Fruit fly (Drosophila melanogaster) whole organism, embryonic: Measurements from ENCODE around the gene cher.

Experiments
- Abd-B ChIP-seq: fragments of 200-800 bp; sonication (Bioruptor generic); optimal IDR thresholded peaks from 2 replicates; lab custom pipeline; 2018; ENCODE audit warnings: missing biosample characterization, mild to moderate bottlenecking, missing genetic modification characterization, moderate library complexity
- Antp ChIP-seq: fragments of 200-800 bp; sonication (Bioruptor generic); optimal IDR thresholded peaks from 3 replicates; lab custom pipeline; 2016; ENCODE audit warnings: missing biosample characterization, missing genetic modification characterization
- Bteb2 ChIP-seq: fragments of 200-800 bp; sonication (Bioruptor generic); optimal IDR thresholded peaks from 2 replicates; lab custom pipeline; 2016; ENCODE audit warnings: missing biosample characterization, missing genetic modification characterization
- CG12104 ChIP-seq: fragments of 200-800 bp; sonication (Bioruptor generic); optimal IDR thresholded peaks from 3 replicates; lab custom pipeline; 2016; ENCODE audit warnings: missing biosample characterization, missing genetic modification characterization
- CG12769 ChIP-seq: fragments of 200-800 bp; sonication (Bioruptor generic); optimal IDR thresholded peaks from 2 replicates; lab custom pipeline; 2019; ENCODE audit warnings: missing biosample characterization, mild to moderate bottlenecking, missing genetic modification characterization, moderate library complexity
- CG12942 ChIP-seq: fragments of 200-800 bp; sonication (Bioruptor generic); optimal IDR thresholded peaks from 3 replicates; lab custom pipeline; 2016; ENCODE audit warnings: missing biosample characterization, missing genetic modification characterization
- CG13296 ChIP-seq: fragments of 200-800 bp; sonication (Bioruptor generic); optimal IDR thresholded peaks from 3 replicates; lab custom pipeline; 2018; ENCODE audit warnings: missing biosample characterization, mild to moderate bottlenecking, missing genetic modification characterization
- CG13775 ChIP-seq: fragments of 200-800 bp; sonication (Bioruptor generic); optimal IDR thresholded peaks from 3 replicates; lab custom pipeline; 2017; ENCODE audit warnings: missing biosample characterization, mild to moderate bottlenecking, missing genetic modification characterization
- CG14965 ChIP-seq: fragments of 200-800 bp; sonication (Bioruptor generic); optimal IDR thresholded peaks from 2 replicates; lab custom pipeline; 2016; ENCODE audit warnings: missing biosample characterization, missing genetic modification characterization, borderline replicate concordance
- CG1529 ChIP-seq: fragments of 200-800 bp; sonication (Bioruptor generic); optimal IDR thresholded peaks from 3 replicates; lab custom pipeline; 2018; ENCODE audit warnings: missing biosample characterization, missing genetic modification characterization
- CG17385 ChIP-seq: fragments of 200-800 bp; sonication (Bioruptor generic); optimal IDR thresholded peaks from 3 replicates; lab custom pipeline; 2018; ENCODE audit warnings: missing biosample characterization, mild to moderate bottlenecking, missing genetic modification characterization
- CG17802 ChIP-seq: fragments of 200-800 bp; sonication (Bioruptor generic); optimal IDR thresholded peaks from 2 replicates; lab custom pipeline; 2018; ENCODE audit warnings: missing biosample characterization, mild to moderate bottlenecking, missing genetic modification characterization, moderate library complexity
- CG2712 ChIP-seq: fragments of 200-800 bp; optimal IDR thresholded peaks from 3 replicates; lab custom pipeline; 2019; ENCODE audit warnings: missing biosample characterization, mild to moderate bottlenecking, missing genetic modification characterization, moderate library complexity
- CG30431 ChIP-seq: fragments of 200-800 bp; sonication (Bioruptor generic); optimal IDR thresholded peaks from 2 replicates; lab custom pipeline; 2017; ENCODE audit warnings: missing biosample characterization, missing genetic modification characterization
- CG33557 ChIP-seq: fragments of 200-800 bp; sonication (Bioruptor generic); optimal IDR thresholded peaks from 2 replicates; lab custom pipeline; 2019; ENCODE audit warnings: missing biosample characterization, mild to moderate bottlenecking, missing genetic modification characterization, moderate library complexity
- CG4360 ChIP-seq: fragments of 200-800 bp; sonication (Bioruptor generic); IDR thresholded peaks from 2 replicates; pipeline ENCODE4 v1.3.6; 2022; ENCODE audit warnings: missing biosample characterization, missing genetic modification characterization
- CG5245 ChIP-seq: fragments of 200-800 bp; sonication (Bioruptor generic); optimal IDR thresholded peaks from 3 replicates; lab custom pipeline; 2016; ENCODE audit warnings: missing biosample characterization, missing genetic modification characterization
- CG6765 ChIP-seq: fragments of 200-800 bp; sonication (Bioruptor generic); optimal IDR thresholded peaks from 3 replicates; lab custom pipeline; 2017; ENCODE audit warnings: missing biosample characterization, mild to moderate bottlenecking, missing genetic modification characterization
- CG8765 ChIP-seq: fragments of 200-800 bp; sonication (Bioruptor generic); IDR thresholded peaks from 2 replicates; pipeline ENCODE4 v1.3.6; 2022; ENCODE audit warnings: missing biosample characterization, missing genetic modification characterization
- CG9727 ChIP-seq: fragments of 200-800 bp; sonication (Bioruptor generic); optimal IDR thresholded peaks from 3 replicates; lab custom pipeline; 2017; ENCODE audit warnings: missing biosample characterization, mild to moderate bottlenecking, missing genetic modification characterization
- CkIIα-i1 ChIP-seq: fragments of 200-800 bp; sonication (Bioruptor generic); IDR thresholded peaks from 2 replicates; pipeline ENCODE4 v1.3.6; 2022; ENCODE audit warnings: missing biosample characterization, missing genetic modification characterization
- CoRest ChIP-seq: fragments of 200-800 bp; sonication (Bioruptor generic); optimal IDR thresholded peaks from 3 replicates; lab custom pipeline; 2018; ENCODE audit warnings: missing biosample characterization, mild to moderate bottlenecking, missing genetic modification characterization, moderate library complexity
- Dip2 ChIP-seq: fragments of 200-800 bp; sonication (Bioruptor generic); IDR thresholded peaks from 2 replicates; pipeline ENCODE4 v1.3.6; 2022; ENCODE audit warnings: missing biosample characterization, missing genetic modification characterization
- Hey ChIP-seq: fragments of 200-800 bp; sonication (Bioruptor generic); optimal IDR thresholded peaks from 3 replicates; lab custom pipeline; 2018; ENCODE audit warnings: missing biosample characterization, mild to moderate bottlenecking, missing genetic modification characterization
- Hmx ChIP-seq: fragments of 200-800 bp; sonication (Bioruptor generic); optimal IDR thresholded peaks from 2 replicates; lab custom pipeline; 2016; ENCODE audit warnings: missing biosample characterization, missing genetic modification characterization
- Lhr ChIP-seq: fragments of 200-800 bp; sonication (Bioruptor generic); optimal IDR thresholded peaks from 3 replicates; lab custom pipeline; 2017; ENCODE audit warnings: mild to moderate bottlenecking, missing biosample characterization, missing genetic modification reagents, missing genetic modification characterization
- MESR4 ChIP-seq: fragments of 200-800 bp; sonication (Bioruptor generic); optimal IDR thresholded peaks from 2 replicates; lab custom pipeline; 2018; ENCODE audit warnings: missing biosample characterization, mild to moderate bottlenecking, missing genetic modification characterization, moderate library complexity
- NfI ChIP-seq: fragments of 200-800 bp; sonication (Bioruptor generic); optimal IDR thresholded peaks from 3 replicates; lab custom pipeline; 2018; ENCODE audit warnings: missing biosample characterization, mild to moderate bottlenecking, missing genetic modification characterization, moderate library complexity
- Poxn ChIP-seq: fragments of 200-800 bp; sonication (Bioruptor generic); IDR thresholded peaks from 2 replicates; pipeline ENCODE4 v1.3.6; 2022; ENCODE audit warnings: missing biosample characterization, missing genetic modification characterization
- ab ChIP-seq: fragments of 200-800 bp; sonication (Bioruptor generic); optimal IDR thresholded peaks from 2 replicates; lab custom pipeline; 2016; ENCODE audit warnings: missing biosample characterization, missing genetic modification characterization
- bcd ChIP-seq: fragments of 200-800 bp; sonication (Bioruptor generic); optimal IDR thresholded peaks from 2 replicates; lab custom pipeline; 2017; ENCODE audit warnings: missing biosample characterization, mild to moderate bottlenecking, missing genetic modification characterization
- bigmax ChIP-seq: fragments of 200-800 bp; sonication (Bioruptor generic); optimal IDR thresholded peaks from 2 replicates; lab custom pipeline; 2018; ENCODE audit warnings: missing biosample characterization, mild to moderate bottlenecking, missing genetic modification characterization
- br ChIP-seq: fragments of >200 bp; optimal IDR thresholded peaks from 2 replicates; lab custom pipeline; 2017
- btn ChIP-seq: fragments of 200-800 bp; sonication (Bioruptor generic); optimal IDR thresholded peaks from 2 replicates; lab custom pipeline; 2016; ENCODE audit warnings: missing biosample characterization, missing genetic modification characterization
- fru ChIP-seq: fragments of >200 bp; optimal IDR thresholded peaks from 2 replicates; lab custom pipeline; 2017
- fu2 ChIP-seq: fragments of 200-800 bp; sonication (Bioruptor generic); optimal IDR thresholded peaks from 2 replicates; lab custom pipeline; 2016; ENCODE audit warnings: missing biosample characterization, missing genetic modification characterization
- jumu ChIP-seq: fragments of 200-800 bp; sonication (Bioruptor generic); optimal IDR thresholded peaks from 3 replicates; lab custom pipeline; 2016; ENCODE audit warnings: missing biosample characterization, missing genetic modification characterization
- klu ChIP-seq: fragments of 200-800 bp; sonication (Bioruptor generic); IDR thresholded peaks from 2 replicates; pipeline ENCODE4 v1.3.6; 2022; ENCODE audit warnings: missing biosample characterization, missing genetic modification characterization
- lbe ChIP-seq: fragments of 200-800 bp; sonication (Bioruptor generic); optimal IDR thresholded peaks from 2 replicates; lab custom pipeline; 2016; ENCODE audit warnings: missing biosample characterization, mild to moderate bottlenecking, missing genetic modification characterization
- onecut ChIP-seq: fragments of 200-800 bp; sonication (Bioruptor generic); IDR thresholded peaks from 2 replicates; pipeline ENCODE4 v1.3.6; 2022; ENCODE audit warnings: missing biosample characterization, missing genetic modification characterization
- org-1 ChIP-seq: fragments of 200-800 bp; sonication (Bioruptor generic); optimal IDR thresholded peaks from 2 replicates; lab custom pipeline; 2017; ENCODE audit warnings: missing biosample characterization, missing genetic modification characterization
- p53 ChIP-seq: fragments of 200-800 bp; sonication (Bioruptor generic); optimal IDR thresholded peaks from 2 replicates; lab custom pipeline; 2016; ENCODE audit warnings: missing biosample characterization, missing genetic modification characterization
- pho ChIP-seq: fragments of 200-800 bp; sonication (Bioruptor generic); optimal IDR thresholded peaks from 2 replicates; lab custom pipeline; 2016; ENCODE audit warnings: missing biosample characterization, missing genetic modification characterization
- phol ChIP-seq: fragments of 200-800 bp; sonication (Bioruptor generic); optimal IDR thresholded peaks from 3 replicates; lab custom pipeline; 2018; ENCODE audit warnings: missing biosample characterization, mild to moderate bottlenecking, missing genetic modification characterization, moderate library complexity
- sim ChIP-seq: fragments of 200-800 bp; sonication (Bioruptor generic); IDR thresholded peaks from 2 replicates; pipeline ENCODE4 v1.3.6; 2022; ENCODE audit warnings: missing biosample characterization, missing genetic modification characterization
- sna ChIP-seq: fragments of 200-800 bp; sonication (Bioruptor generic); IDR thresholded peaks from 2 replicates; pipeline ENCODE4 v1.3.6; 2022; ENCODE audit warnings: missing biosample characterization, missing genetic modification characterization; ENCODE audit not compliant: partially characterized antibody
- sr ChIP-seq: fragments of 200-800 bp; sonication (Bioruptor generic); IDR thresholded peaks from 3 replicates; pipeline ENCODE4 v1.3.6; 2022; ENCODE audit warnings: missing biosample characterization, missing genetic modification characterization
- tap ChIP-seq: fragments of 200-800 bp; optimal IDR thresholded peaks from 3 replicates; lab custom pipeline; 2019; ENCODE audit warnings: missing biosample characterization, mild to moderate bottlenecking, missing genetic modification characterization, moderate library complexity
- ttk ChIP-seq: fragments of 200-800 bp; sonication (Bioruptor generic); IDR thresholded peaks from 2 replicates; pipeline ENCODE4 v2.1.2; 2022; ENCODE audit warnings: missing biosample characterization, missing genetic modification characterization
- wek ChIP-seq: fragments of 200-800 bp; sonication (Bioruptor generic); optimal IDR thresholded peaks from 3 replicates; lab custom pipeline; 2018; ENCODE audit warnings: missing biosample characterization, mild to moderate bottlenecking, missing genetic modification characterization, moderate library complexity
- z ChIP-seq: fragments of 200-800 bp; sonication (Bioruptor generic); IDR thresholded peaks from 3 replicates; pipeline ENCODE4 v1.3.6; 2022; ENCODE audit warnings: missing biosample characterization, missing genetic modification characterization

cher gene

DNA sequence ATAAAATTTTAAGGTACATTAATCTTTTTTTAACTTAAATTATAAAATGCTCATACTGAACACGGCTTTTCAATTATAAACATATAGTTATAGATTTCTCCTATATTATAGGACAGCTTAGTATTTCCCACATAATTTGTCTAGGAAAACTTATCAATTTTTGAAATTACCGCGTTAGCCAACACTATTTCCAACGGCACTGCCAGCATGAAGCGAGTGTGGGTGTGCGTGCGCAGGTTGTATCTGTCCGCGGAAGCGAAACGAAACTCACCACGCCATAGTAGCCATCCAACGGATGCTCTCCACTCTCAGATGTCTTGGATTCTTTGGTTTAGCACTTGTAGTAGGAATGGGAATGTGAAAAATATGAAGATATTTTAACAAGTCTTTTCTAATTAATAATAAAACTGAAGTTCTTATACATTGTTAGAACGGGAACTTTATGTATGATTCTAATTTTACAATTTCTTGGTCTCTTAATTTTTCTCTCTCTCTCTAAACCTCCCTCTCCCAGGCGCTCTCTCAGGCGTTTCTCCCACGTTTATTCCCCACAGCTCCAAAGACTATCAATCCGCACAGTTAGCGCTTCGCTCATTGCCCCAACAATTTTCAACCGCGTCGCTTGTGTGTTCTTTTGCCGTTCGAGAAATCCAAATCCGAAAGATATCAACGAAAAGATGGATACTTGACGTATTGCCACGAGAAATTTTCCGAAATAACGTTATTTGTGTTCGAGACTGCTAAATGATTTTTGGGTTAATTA, 71.6 kb downstream of the cher start, which contains the start of gene Dad (continued):
- TF ChIP-seq Poxn (GFP tag; lab: Robert Waterston, UW): no peak
- no peak for TF ChIP-seq CG17802
- TF ChIP-seq wek (GFP tag; lab: Kevin White, UChicago): peak; percentile 31
- no peak for TF ChIP-seq Antp (GFP tag; lab: Kevin White, UChicago)
- TF ChIP-seq tap (tag; lab: Kevin White, UChicago): no peak
- no peak for TF ChIP-seq Dip2 (GFP tag; lab: Robert Waterston, UW)
- no peak for TF ChIP-seq CG8765 (GFP tag; lab: Robert Waterston, UW)
- no peak for TF ChIP-seq fru
- TF ChIP-seq z (GFP tag; lab: Robert Waterston, UW): no peak
- no peak for TF ChIP-seq MESR4 (GFP tag; lab: Kevin White, UChicago)
- no peak for TF ChIP-seq Hey (tag; lab: Kevin White, UChicago)
- TF ChIP-seq CG12769 (tag; lab: Kevin White, UChicago): peak; percentile 51
- peak; percentile 32 for TF ChIP-seq CG17385 (GFP tag; lab: Kevin White, UChicago)
- no peak; the same call in 1 of the 2 replicates for TF ChIP-seq CG4360 (GFP tag; lab: Robert Waterston, UW)
- TF ChIP-seq bcd (GFP tag; lab: Kevin White, UChicago): no peak
- TF ChIP-seq CG1529 (GFP tag; lab: Kevin White, UChicago): no peak
- TF ChIP-seq CG5245: no peak
- no peak for TF ChIP-seq CG2712
- peak; percentile 29 for TF ChIP-seq CG13296
- TF ChIP-seq ttk: no peak
- TF ChIP-seq onecut (GFP tag; lab: Robert Waterston, UW): no peak
- no peak for TF ChIP-seq NfI (GFP tag; lab: Kevin White, UChicago)
- no peak for TF ChIP-seq fu2 (GFP tag; lab: Kevin White, UChicago)
- peak; percentile 16 for TF ChIP-seq ab (GFP tag; lab: Kevin White, UChicago)
- no peak for TF ChIP-seq phol
- TF ChIP-seq CG33557 (GFP tag; lab: Kevin White, UChicago): no peak
- no peak for TF ChIP-seq CG30431 (GFP tag; lab: Kevin White, UChicago)
- TF ChIP-seq Lhr (GFP tag; lab: Kevin White, UChicago): no peak
- TF ChIP-seq CoRest (tag; lab: Kevin White, UChicago): no peak
- no peak for TF ChIP-seq btn (GFP tag; lab: Kevin White, UChicago)
- TF ChIP-seq Hmx (GFP tag; lab: Kevin White, UChicago): no peak
- TF ChIP-seq Bteb2 (GFP tag; lab: Kevin White, UChicago): no peak
- no peak for TF ChIP-seq CG12942
- TF ChIP-seq pho (GFP tag; lab: Kevin White, UChicago): no peak
- TF ChIP-seq sna (GFP tag; lab: Robert Waterston, UW): 0 out of 2 replicates have a peak, but pooled peaks have one; percentile 24
- no peak for TF ChIP-seq jumu (GFP tag; lab: Kevin White, UChicago)
- no peak for TF ChIP-seq sim (GFP tag; lab: Robert Waterston, UW)
- peak; percentile 45 for TF ChIP-seq CG6765 (GFP tag; lab: Kevin White, UChicago)
- TF ChIP-seq lbe (GFP tag; lab: Kevin White, UChicago): peak; percentile 42
- TF ChIP-seq CG14965 (GFP tag; lab: Kevin White, UChicago): no peak
- no peak for TF ChIP-seq bigmax
- no peak for TF ChIP-seq p53
- no peak for TF ChIP-seq CG9727 (GFP tag; lab: Kevin White, UChicago)
- TF ChIP-seq CG13775: peak; percentile 22
- TF ChIP-seq sr (GFP tag; lab: Robert Waterston, UW): no peak; the same call in 1 of the 3 replicates
- no peak for TF ChIP-seq org-1 (GFP tag; lab: Kevin White, UChicago)
- TF ChIP-seq klu (GFP tag; lab: Robert Waterston, UW): no peak; the same call in 1 of the 2 replicates
- TF ChIP-seq CG12104: no peak
- no peak for TF ChIP-seq Abd-B (GFP tag; lab: Kevin White, UChicago)
- TF ChIP-seq CkIIα-i1: no peak
- no peak for TF ChIP-seq br (lab: Kevin White, UChicago)
